Worm (Caenorhabditis elegans): ENCODE data around the gene W07A12.4.

DNA sequence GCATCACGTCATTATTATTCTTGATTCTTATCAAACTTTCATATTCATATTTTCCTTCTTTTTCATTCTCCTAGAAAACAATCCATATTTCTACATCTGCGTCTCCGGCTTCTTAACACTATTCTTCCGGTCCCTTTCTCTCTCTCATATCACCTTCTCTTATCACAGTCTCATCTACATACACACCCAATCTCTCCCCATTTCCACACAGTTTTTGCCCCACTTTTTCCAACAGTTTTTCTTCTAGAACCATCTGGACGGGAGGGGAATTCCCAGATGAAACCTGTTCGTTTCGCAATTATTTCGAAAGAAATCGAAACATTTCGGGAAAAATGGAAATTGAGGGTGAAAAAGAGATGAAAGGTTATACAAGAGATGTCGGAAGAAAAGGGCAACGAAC, 17.9 kb upstream of the W07A12.4 start:
- TF ChIP-seq aha-1 (tag; optimal IDR thresholded peaks at IDR 0.05) (no peak), lin-39 (tag; optimal IDR thresholded peaks at IDR 0.05) (no peak), egl-27 (tag; optimal IDR thresholded peaks at IDR 0.05) (no peak), nhr-28 (tag; optimal IDR thresholded peaks at IDR 0.05) (no peak), elt-3 (tag; optimal IDR thresholded peaks at IDR 0.05) (peak in 4 of 6 experiments; percentile 15 to 93 (median 91)), mep-1 (tag; optimal IDR thresholded peaks at IDR 0.05) (peak; percentile 68), ztf-11 (tag; optimal IDR thresholded peaks at IDR 0.05) (no peak)

Data from whole organism, L1 larva.